Worm (Caenorhabditis elegans): ENCODE measurements around the gene ZK1073.1.

ZK1073.1 gene

DNA sequence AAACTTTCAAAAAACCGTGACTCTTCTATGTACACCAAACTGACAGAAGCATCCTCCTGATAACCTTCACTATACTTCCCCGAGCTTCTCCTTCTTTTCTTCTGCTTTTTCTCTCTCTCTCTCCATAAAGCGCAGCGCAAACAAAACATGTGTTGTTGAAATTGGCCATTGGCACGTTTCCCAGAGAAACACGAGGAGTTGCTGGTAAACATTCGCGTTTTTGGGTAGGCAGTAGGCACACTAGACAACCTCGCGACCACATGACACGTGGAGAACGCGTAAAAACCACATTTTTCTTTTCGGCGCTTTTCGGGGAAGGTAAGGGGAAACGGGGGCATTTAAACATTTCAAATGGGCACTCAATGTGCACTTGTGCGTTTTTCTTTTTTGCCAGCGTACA lies 2.4 kb upstream of the ZK1073.1 start:
- no peak for TF ChIP-seq C04F5.9 (tag; optimal IDR thresholded peaks at IDR 0.05)
- TF ChIP-seq nhr-12 (tag; optimal IDR thresholded peaks at IDR 0.05): no peak
- peak; percentile 22 for TF ChIP-seq mep-1 (tag; optimal IDR thresholded peaks at IDR 0.05)
- TF ChIP-seq ceh-90 (tag; optimal IDR thresholded peaks at IDR 0.05): no peak
- peak; percentile 19 for TF ChIP-seq xbp-1 (tag; optimal IDR thresholded peaks at IDR 0.05)
- 0 out of 2 replicates have a peak, but pooled peaks have one; percentile 45 for TF ChIP-seq ceh-88 (GFP tag; IDR thresholded peaks at IDR 0.05)
- no peak for TF ChIP-seq lir-3 (tag; optimal IDR thresholded peaks at IDR 0.05; ENCODE audit: poor library complexity)
- TF ChIP-seq nhr-77 (tag; optimal IDR thresholded peaks at IDR 0.05): peak; percentile 80
- no peak for TF ChIP-seq lin-39 (tag; optimal IDR thresholded peaks at IDR 0.05)
- peak; percentile 89 for TF ChIP-seq fkh-8 (tag; optimal IDR thresholded peaks at IDR 0.05)
- TF ChIP-seq ztf-4 (tag; optimal IDR thresholded peaks at IDR 0.05): no peak
- no peak for TF ChIP-seq unc-98 (GFP tag; IDR thresholded peaks at IDR 0.05)
- TF ChIP-seq fkh-10 (GFP tag; optimal IDR thresholded peaks at IDR 0.05): no peak
- TF ChIP-seq nhr-85 (tag): no peak
- peak; percentile 44 for TF ChIP-seq swsn-7 (tag; optimal IDR thresholded peaks at IDR 0.05)
- no peak for TF ChIP-seq hpl-2 (GFP tag; optimal IDR thresholded peaks at IDR 0.05)
- no peak for TF ChIP-seq dsc-1 (tag; optimal IDR thresholded peaks at IDR 0.05)
- TF ChIP-seq nhr-90 (tag; optimal IDR thresholded peaks at IDR 0.05; ENCODE audit: poor library complexity): peak; percentile 48
- no peak for TF ChIP-seq lin-15B (tag; optimal IDR thresholded peaks at IDR 0.05)
- TF ChIP-seq mab-9 (GFP tag; IDR thresholded peaks at IDR 0.05): no peak
- no peak for TF ChIP-seq egl-27 (tag; optimal IDR thresholded peaks at IDR 0.05)
- TF ChIP-seq aly-2 (tag; optimal IDR thresholded peaks at IDR 0.05): no peak
- TF ChIP-seq elt-2 (tag; optimal IDR thresholded peaks at IDR 0.05): peak; percentile 60
- peak; percentile 10 for TF ChIP-seq C16A3.4 (tag; optimal IDR thresholded peaks at IDR 0.05)
- TF ChIP-seq nhr-71 (tag; optimal IDR thresholded peaks at IDR 0.05): peak; percentile 74
- no peak for TF ChIP-seq lin-13 (GFP tag; optimal IDR thresholded peaks at IDR 0.05)
- no peak for TF ChIP-seq alr-1 (tag; optimal IDR thresholded peaks at IDR 0.05; ENCODE audit: borderline replicate concordance)
- peak; percentile 71 for TF ChIP-seq tbx-2 (tag; optimal IDR thresholded peaks at IDR 0.05)
- TF ChIP-seq irx-1 (tag; optimal IDR thresholded peaks at IDR 0.05): peak; percentile 6
- peak; percentile 30 for TF ChIP-seq pax-3 (tag; optimal IDR thresholded peaks at IDR 0.05)
- TF ChIP-seq nhr-20 (tag; optimal IDR thresholded peaks at IDR 0.05): peak; percentile 69
- no peak for TF ChIP-seq aha-1 (tag; optimal IDR thresholded peaks at IDR 0.05)
- no peak for TF ChIP-seq sptf-1 (tag; optimal IDR thresholded peaks at IDR 0.05)
- peak in 1 of 3 experiments; percentile 6 for TF ChIP-seq ceh-82 (tag; optimal IDR thresholded peaks at IDR 0.05)
- peak; percentile 7 for TF ChIP-seq nhr-11 (tag; optimal IDR thresholded peaks at IDR 0.05)
- TF ChIP-seq efl-3 (GFP tag; optimal IDR thresholded peaks at IDR 0.05): no peak
- no peak for TF ChIP-seq unc-130 (tag; optimal IDR thresholded peaks at IDR 0.05)
- no peak for TF ChIP-seq ces-1 (GFP tag; optimal IDR thresholded peaks at IDR 0.05)
- TF ChIP-seq fos-1 (tag; optimal IDR thresholded peaks at IDR 0.05): no peak
- TF ChIP-seq nhr-84 (tag; optimal IDR thresholded peaks at IDR 0.05): no peak
- no peak for TF ChIP-seq efl-1 (optimal IDR thresholded peaks at IDR 0.05)
- no peak for TF ChIP-seq efl-1 (GFP tag; optimal IDR thresholded peaks at IDR 0.05 in 1 of 2)
- TF ChIP-seq F16B12.6 (tag; optimal IDR thresholded peaks at IDR 0.05): no peak
- TF ChIP-seq vab-15 (tag; optimal IDR thresholded peaks at IDR 0.05): no peak
- peak; percentile 17 to 41 for TF ChIP-seq lsy-2 (tag; optimal IDR thresholded peaks at IDR 0.05)
- TF ChIP-seq blmp-1 (tag; optimal IDR thresholded peaks at IDR 0.05): no peak
- no peak for TF ChIP-seq zag-1 (tag; optimal IDR thresholded peaks at IDR 0.05)
- peak; percentile 41 for TF ChIP-seq nhr-19 (GFP tag; conservative IDR thresholded peaks at IDR 0.05)
- no peak for TF ChIP-seq Y116A8C.19 (tag; optimal IDR thresholded peaks at IDR 0.05; ENCODE audit: borderline replicate concordance)
- TF ChIP-seq unc-30 (tag; optimal IDR thresholded peaks at IDR 0.05): no peak
- TF ChIP-seq C34B4.2 (tag; optimal IDR thresholded peaks at IDR 0.05): no peak
- no peak for TF ChIP-seq unc-62 (GFP tag; optimal IDR thresholded peaks at IDR 0.05)
- TF ChIP-seq pag-3 (tag; optimal IDR thresholded peaks at IDR 0.05; ENCODE audit: borderline replicate concordance, insufficient read depth): no peak
- no peak for TF ChIP-seq egl-13 (tag; optimal IDR thresholded peaks at IDR 0.05)

Measured in whole organism, L1 larva.